Fruit fly (Drosophila melanogaster): ENCODE measurements around the gene vanin-like.

The vanin-like gene

DNA sequence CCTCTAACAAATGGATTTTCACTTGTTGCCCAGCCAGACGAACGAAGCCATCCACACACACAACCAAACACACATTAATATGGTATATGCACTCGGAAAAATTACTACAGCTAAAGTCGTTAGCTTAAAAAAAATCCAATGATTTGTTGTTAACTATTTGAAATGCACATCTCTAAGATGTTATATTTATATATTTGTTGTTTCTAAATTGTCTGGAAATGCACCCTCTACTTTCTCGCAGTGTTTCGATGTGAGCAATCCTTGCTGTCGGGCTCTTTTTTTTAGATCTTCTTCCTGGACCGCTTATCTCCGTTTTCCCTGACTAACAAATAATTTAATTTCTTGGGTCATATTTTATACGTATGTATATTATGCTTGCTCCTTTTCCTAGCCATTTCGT, 2.7 kb upstream of the vanin-like start (continued):
- no peak for TF ChIP-seq CG11723 (GFP tag; optimal IDR thresholded peaks at IDR 0.05)
- no peak for TF ChIP-seq sens-2 (GFP tag; IDR thresholded peaks at IDR 0.05)
- TF ChIP-seq fu2 (GFP tag; optimal IDR thresholded peaks at IDR 0.05), result no peak
- no peak for TF ChIP-seq dati (GFP tag; IDR thresholded peaks at IDR 0.05)
- no peak for TF ChIP-seq Hey (tag; optimal IDR thresholded peaks at IDR 0.05)
- no peak for TF ChIP-seq cato (GFP tag; optimal IDR thresholded peaks at IDR 0.05; ENCODE audit: borderline replicate concordance)
- peak; percentile 13 for TF ChIP-seq Deaf1 (tag; optimal IDR thresholded peaks at IDR 0.05)
- no peak for TF ChIP-seq nom (GFP tag; optimal IDR thresholded peaks at IDR 0.05)
- TF ChIP-seq jumu (GFP tag; optimal IDR thresholded peaks at IDR 0.05), result no peak
- no peak for TF ChIP-seq CG17328 (GFP tag; IDR thresholded peaks at IDR 0.05)
- 0 out of 3 replicates have a peak, but pooled peaks have one; percentile 12 for TF ChIP-seq Dbx (GFP tag; IDR thresholded peaks at IDR 0.05)
- no peak for TF ChIP-seq CG4820 (GFP tag; optimal IDR thresholded peaks at IDR 0.05)
- no peak for TF ChIP-seq disco-r (GFP tag; optimal IDR thresholded peaks at IDR 0.05)
- no peak for TF ChIP-seq slou (GFP tag; optimal IDR thresholded peaks at IDR 0.05)
- TF ChIP-seq wor (GFP tag; IDR thresholded peaks at IDR 0.05), result no peak
- no peak for TF ChIP-seq Awh (GFP tag; IDR thresholded peaks at IDR 0.05)
- no peak for TF ChIP-seq Fer2 (tag; optimal IDR thresholded peaks at IDR 0.05)
- TF ChIP-seq dan (GFP tag; IDR thresholded peaks at IDR 0.05), result no peak
- TF ChIP-seq CG9437 (GFP tag; optimal IDR thresholded peaks at IDR 0.05), result no peak
- TF ChIP-seq Doc3 (GFP tag; IDR thresholded peaks at IDR 0.05; ENCODE audit: partially characterized antibody), result no peak
- TF ChIP-seq CG12071 (GFP tag; optimal IDR thresholded peaks at IDR 0.05), result no peak
- no peak for TF ChIP-seq Nf-YA (GFP tag; IDR thresholded peaks at IDR 0.05)
- TF ChIP-seq CG13424 (tag; optimal IDR thresholded peaks at IDR 0.05), result peak; percentile 21
- no peak for TF ChIP-seq H2.0 (GFP tag; IDR thresholded peaks at IDR 0.05)
- no peak for TF ChIP-seq Vsx1 (GFP tag; optimal IDR thresholded peaks at IDR 0.05)
- TF ChIP-seq pita (GFP tag; optimal IDR thresholded peaks at IDR 0.05), result no peak
- no peak for TF ChIP-seq vfl (GFP tag; optimal IDR thresholded peaks at IDR 0.05)
- no peak for TF ChIP-seq Oaz (GFP tag; IDR thresholded peaks at IDR 0.05)
- no peak for TF ChIP-seq lov (optimal IDR thresholded peaks at IDR 0.05)
- no peak for TF ChIP-seq lov (GFP tag; IDR thresholded peaks at IDR 0.05)
- no peak for TF ChIP-seq Lim3 (GFP tag; IDR thresholded peaks at IDR 0.05)
- TF ChIP-seq HHEX (GFP tag; optimal IDR thresholded peaks at IDR 0.05), result no peak
- no peak for TF ChIP-seq ems (GFP tag; optimal IDR thresholded peaks at IDR 0.05)
- TF ChIP-seq grau (tag; optimal IDR thresholded peaks at IDR 0.05), result peak; percentile 14
- no peak for TF ChIP-seq CG10654 (GFP tag; optimal IDR thresholded peaks at IDR 0.05)
- TF ChIP-seq CG33557 (GFP tag; optimal IDR thresholded peaks at IDR 0.05), result no peak
- no peak for TF ChIP-seq fd3F (GFP tag; optimal IDR thresholded peaks at IDR 0.05)
- TF ChIP-seq ab (GFP tag; optimal IDR thresholded peaks at IDR 0.05), result no peak
- TF ChIP-seq unc-4 (GFP tag; IDR thresholded peaks at IDR 0.05; ENCODE audit: partially characterized antibody), result no peak
- no peak for TF ChIP-seq Aef1 (GFP tag; IDR thresholded peaks at IDR 0.05)
- no peak for TF ChIP-seq oc (tag; optimal IDR thresholded peaks at IDR 0.05)
- TF ChIP-seq Hmr (GFP tag; optimal IDR thresholded peaks at IDR 0.05), result peak; percentile 45
- no peak for TF ChIP-seq caup (GFP tag; optimal IDR thresholded peaks at IDR 0.05; ENCODE audit: severe bottlenecking)
- TF ChIP-seq Hr51 (GFP tag; optimal IDR thresholded peaks at IDR 0.05), result no peak
